Worm (Caenorhabditis elegans): ENCODE measurements around the gene F09B12.5.

ce11 chrX:15087752-15088151, 3.3 kb downstream of the F09B12.5 start:
- no peak for TF ChIP-seq nhr-11 (tag; optimal IDR thresholded peaks at IDR 0.05)
- TF ChIP-seq pha-4 (GFP tag; IDR thresholded peaks at IDR 0.05), result no peak
- no peak for TF ChIP-seq pha-4 (tag; optimal IDR thresholded peaks at IDR 0.05)
- TF ChIP-seq mep-1 (tag; optimal IDR thresholded peaks at IDR 0.05), result no peak
- no peak for TF ChIP-seq nhr-77 (tag; optimal IDR thresholded peaks at IDR 0.05)
- TF ChIP-seq egl-27 (tag; optimal IDR thresholded peaks at IDR 0.05), result no peak
- no peak for TF ChIP-seq fkh-10 (GFP tag; optimal IDR thresholded peaks at IDR 0.05)
- TF ChIP-seq lin-13 (GFP tag; optimal IDR thresholded peaks at IDR 0.05), result no peak
